Fruit fly (Drosophila melanogaster) whole organism, embryonic: ENCODE data around the gene Rtc1.

Experiments used
- ATbp ChIP-seq: fragments of 200-800 bp; sonication (Bioruptor generic); optimal IDR thresholded peaks from 2 replicates; lab custom pipeline; 2017; ENCODE audit warnings: missing biosample characterization, mild to moderate bottlenecking, missing genetic modification characterization, missing genetic modification reagents
- B-H1 ChIP-seq: fragments of 200-800 bp; sonication (Bioruptor generic); IDR thresholded peaks from 3 replicates; pipeline ENCODE4 v1.3.6; 2022; ENCODE audit warnings: missing biosample characterization, missing genetic modification characterization
- CG10366 ChIP-seq: fragments of 200-800 bp; sonication (Bioruptor generic); IDR thresholded peaks from 2 replicates; pipeline ENCODE4 v1.3.6; 2022; ENCODE audit warnings: missing biosample characterization, missing genetic modification characterization
- CG11398 ChIP-seq: fragments of 200-800 bp; sonication (Bioruptor generic); optimal IDR thresholded peaks from 2 replicates; lab custom pipeline; 2016; ENCODE audit warnings: missing biosample characterization, missing genetic modification characterization
- CG11695 ChIP-seq: fragments of 200-800 bp; sonication (Bioruptor generic); IDR thresholded peaks from 3 replicates; pipeline ENCODE4 v1.3.6; 2022; ENCODE audit warnings: missing biosample characterization, missing genetic modification characterization
- CG12942 ChIP-seq: fragments of 200-800 bp; sonication (Bioruptor generic); optimal IDR thresholded peaks from 3 replicates; lab custom pipeline; 2016; ENCODE audit warnings: missing biosample characterization, missing genetic modification characterization
- CG16863 ChIP-seq: fragments of 200-800 bp; sonication (Bioruptor generic); optimal IDR thresholded peaks from 3 replicates; lab custom pipeline; 2016; ENCODE audit warnings: missing biosample characterization, missing genetic modification characterization
- CG17359 ChIP-seq: fragments of 200-800 bp; sonication (Bioruptor generic); optimal IDR thresholded peaks from 3 replicates; lab custom pipeline; 2018; ENCODE audit warnings: missing biosample characterization, mild to moderate bottlenecking, missing genetic modification characterization, moderate library complexity
- CG2120 ChIP-seq: fragments of 200-800 bp; sonication (Bioruptor generic); optimal IDR thresholded peaks from 3 replicates; lab custom pipeline; 2016; ENCODE audit warnings: missing biosample characterization, missing genetic modification characterization
- CG31365 ChIP-seq: fragments of 200-800 bp; sonication (Bioruptor generic); optimal IDR thresholded peaks from 2 replicates; lab custom pipeline; 2018; ENCODE audit warnings: missing biosample characterization, mild to moderate bottlenecking, missing genetic modification characterization
- CG32532 ChIP-seq: fragments of 200-800 bp; sonication (Bioruptor generic); IDR thresholded peaks from 2 replicates; pipeline ENCODE4 v1.3.6; 2022; ENCODE audit warnings: missing biosample characterization, missing genetic modification characterization
- CG34376 ChIP-seq: fragments of 200-800 bp; sonication (Bioruptor generic); optimal IDR thresholded peaks from 2 replicates; lab custom pipeline; 2018; ENCODE audit warnings: missing biosample characterization, mild to moderate bottlenecking, missing genetic modification characterization
- CG4404 ChIP-seq: fragments of 200-800 bp; sonication (Bioruptor generic); IDR thresholded peaks from 2 replicates; pipeline ENCODE4 v1.3.6; 2022; ENCODE audit warnings: missing biosample characterization, missing genetic modification characterization
- CG4730 ChIP-seq: fragments of 200-800 bp; sonication (Bioruptor generic); IDR thresholded peaks from 2 replicates; pipeline ENCODE4 v1.3.6; 2022; ENCODE audit warnings: missing biosample characterization, missing genetic modification characterization
- CG4854 ChIP-seq: fragments of 200-800 bp; sonication (Bioruptor generic); optimal IDR thresholded peaks from 2 replicates; lab custom pipeline; 2016; ENCODE audit warnings: missing biosample characterization, missing genetic modification characterization, inconsistent platforms
- CG6765 ChIP-seq: fragments of 200-800 bp; sonication (Bioruptor generic); optimal IDR thresholded peaks from 3 replicates; lab custom pipeline; 2017; ENCODE audit warnings: missing biosample characterization, mild to moderate bottlenecking, missing genetic modification characterization
- CG7556 ChIP-seq: fragments of 200-800 bp; sonication (Bioruptor generic); optimal IDR thresholded peaks from 2 replicates; lab custom pipeline; 2017; ENCODE audit warnings: missing biosample characterization, mild to moderate bottlenecking, missing genetic modification characterization
- CG8281 ChIP-seq: fragments of 200-800 bp; sonication (Bioruptor generic); optimal IDR thresholded peaks from 2 replicates; lab custom pipeline; 2018; ENCODE audit warnings: missing biosample characterization, mild to moderate bottlenecking, missing genetic modification characterization, moderate library complexity
- CG9609 ChIP-seq: fragments of 200-800 bp; sonication (Bioruptor generic); optimal IDR thresholded peaks from 3 replicates; lab custom pipeline; 2016; ENCODE audit warnings: missing biosample characterization, missing genetic modification characterization
- CHES-1-like ChIP-seq: fragments of 200-800 bp; sonication (Bioruptor generic); optimal IDR thresholded peaks from 2 replicates; lab custom pipeline; 2016; ENCODE audit warnings: missing biosample characterization, missing genetic modification characterization
- Dip2 ChIP-seq: fragments of 200-800 bp; sonication (Bioruptor generic); IDR thresholded peaks from 2 replicates; pipeline ENCODE4 v1.3.6; 2022; ENCODE audit warnings: missing biosample characterization, missing genetic modification characterization
- Ets97D ChIP-seq: fragments of 200-800 bp; sonication (Bioruptor generic); optimal IDR thresholded peaks from 3 replicates; lab custom pipeline; 2016; ENCODE audit warnings: missing biosample characterization, missing genetic modification characterization
- HHEX ChIP-seq: fragments of 200-800 bp; sonication (Bioruptor generic); optimal IDR thresholded peaks from 3 replicates; lab custom pipeline; 2017; ENCODE audit warnings: missing biosample characterization, mild to moderate bottlenecking, missing genetic modification characterization, missing genetic modification reagents
- Hr39 ChIP-seq: fragments of >200 bp; optimal IDR thresholded peaks from 2 replicates; lab custom pipeline; 2017
- MTF-1 ChIP-seq: fragments of 200-800 bp; sonication (Bioruptor generic); optimal IDR thresholded peaks from 2 replicates; lab custom pipeline; 2018; ENCODE audit warnings: missing biosample characterization, mild to moderate bottlenecking, missing genetic modification characterization, borderline replicate concordance
- Sox100B ChIP-seq: fragments of 200-800 bp; sonication (Bioruptor generic); optimal IDR thresholded peaks from 3 replicates; lab custom pipeline; 2018; ENCODE audit warnings: missing biosample characterization, mild to moderate bottlenecking, missing genetic modification characterization
- Taf1 ChIP-seq: fragments of 200-800 bp; sonication (Bioruptor generic); IDR thresholded peaks from 2 replicates; pipeline ENCODE4 v1.3.6; 2022; ENCODE audit warnings: missing biosample characterization, missing genetic modification characterization
- ara ChIP-seq: fragments of 200-800 bp; sonication (Bioruptor generic); IDR thresholded peaks from 2 replicates; pipeline ENCODE4 v1.3.6; 2022; ENCODE audit warnings: missing biosample characterization, missing genetic modification characterization
- cad ChIP-seq: fragments of >200 bp; optimal IDR thresholded peaks from 2 replicates; lab custom pipeline; 2017; ENCODE audit warnings: missing biosample characterization, missing genetic modification characterization
- cas ChIP-seq: fragments of 200-800 bp; sonication (Bioruptor generic); IDR thresholded peaks from 2 replicates; pipeline ENCODE4 v1.3.6; 2022; ENCODE audit warnings: missing biosample characterization, missing genetic modification characterization
- chm ChIP-seq: fragments of 200-800 bp; sonication (Bioruptor generic); IDR thresholded peaks from 2 replicates; pipeline ENCODE4 v1.3.6; 2022; ENCODE audit warnings: missing biosample characterization, missing genetic modification characterization
- exex ChIP-seq: fragments of 200-800 bp; sonication (Bioruptor generic); optimal IDR thresholded peaks from 4 replicates; lab custom pipeline; 2018; ENCODE audit warnings: missing biosample characterization, mild to moderate bottlenecking, missing genetic modification characterization, moderate library complexity
- fd3F ChIP-seq: fragments of 200-800 bp; sonication (Bioruptor generic); optimal IDR thresholded peaks from 2 replicates; lab custom pipeline; 2018; ENCODE audit warnings: missing biosample characterization, mild to moderate bottlenecking, missing genetic modification characterization, moderate library complexity
- fd96Cb ChIP-seq: fragments of 200-800 bp; sonication (Bioruptor generic); optimal IDR thresholded peaks from 2 replicates; lab custom pipeline; 2018; ENCODE audit warnings: missing biosample characterization, mild to moderate bottlenecking, missing genetic modification characterization, moderate library complexity
- fu2 ChIP-seq: fragments of 200-800 bp; sonication (Bioruptor generic); optimal IDR thresholded peaks from 2 replicates; lab custom pipeline; 2016; ENCODE audit warnings: missing biosample characterization, missing genetic modification characterization
- gem ChIP-seq: fragments of 200-800 bp; sonication (Bioruptor generic); optimal IDR thresholded peaks from 2 replicates; lab custom pipeline; 2019; ENCODE audit warnings: missing biosample characterization, mild to moderate bottlenecking, missing genetic modification characterization, moderate library complexity
- h ChIP-seq: fragments of >200 bp; optimal IDR thresholded peaks from 2 replicates; lab custom pipeline; 2017
- hbn ChIP-seq: fragments of 200-800 bp; sonication (Bioruptor generic); IDR thresholded peaks from 2 replicates; pipeline ENCODE4 v1.3.6; 2022; ENCODE audit warnings: missing biosample characterization, missing genetic modification characterization; ENCODE audit not compliant: partially characterized antibody
- hth ChIP-seq: fragments of >200 bp; optimal IDR thresholded peaks from 2 replicates; lab custom pipeline; 2017; ENCODE audit warnings: inconsistent platforms
- kah ChIP-seq: fragments of 200-800 bp; sonication (Bioruptor generic); optimal IDR thresholded peaks from 2 replicates; lab custom pipeline; 2018; ENCODE audit warnings: missing biosample characterization, mild to moderate bottlenecking, missing genetic modification characterization
- lmd ChIP-seq: fragments of 200-800 bp; sonication (Bioruptor generic); IDR thresholded peaks from 2 replicates; pipeline ENCODE4 v1.3.6; 2022; ENCODE audit warnings: missing biosample characterization, missing genetic modification characterization
- nerfin-2 ChIP-seq: fragments of 200-800 bp; sonication (Bioruptor generic); IDR thresholded peaks from 2 replicates; pipeline ENCODE4 v1.3.6; 2022; ENCODE audit warnings: missing biosample characterization, missing genetic modification characterization; ENCODE audit not compliant: partially characterized antibody
- nom ChIP-seq: fragments of 200-800 bp; sonication (Bioruptor generic); optimal IDR thresholded peaks from 2 replicates; lab custom pipeline; 2017; ENCODE audit warnings: missing biosample characterization, missing genetic modification characterization, mild to moderate bottlenecking, moderate library complexity, missing genetic modification reagents
- org-1 ChIP-seq: fragments of 200-800 bp; sonication (Bioruptor generic); optimal IDR thresholded peaks from 2 replicates; lab custom pipeline; 2017; ENCODE audit warnings: missing biosample characterization, missing genetic modification characterization
- p53 ChIP-seq: fragments of 200-800 bp; sonication (Bioruptor generic); optimal IDR thresholded peaks from 2 replicates; lab custom pipeline; 2016; ENCODE audit warnings: missing biosample characterization, missing genetic modification characterization
- row ChIP-seq: fragments of 200-800 bp; sonication (Bioruptor generic); IDR thresholded peaks from 3 replicates; pipeline ENCODE4 v1.3.6; 2022; ENCODE audit warnings: missing biosample characterization, missing genetic modification characterization
- seq ChIP-seq: fragments of 200-800 bp; sonication (Bioruptor generic); IDR thresholded peaks from 2 replicates; pipeline ENCODE4 v1.3.6; 2022; ENCODE audit warnings: missing biosample characterization, missing genetic modification characterization
- slbo ChIP-seq: fragments of 200-800 bp; sonication (Bioruptor generic); IDR thresholded peaks from 2 replicates; pipeline ENCODE4 v1.3.6; 2022; ENCODE audit warnings: missing biosample characterization, missing genetic modification characterization
- stwl ChIP-seq: fragments of 200-800 bp; sonication (Bioruptor generic); optimal IDR thresholded peaks from 3 replicates; lab custom pipeline; 2018; ENCODE audit warnings: missing biosample characterization, mild to moderate bottlenecking, missing genetic modification characterization, moderate library complexity
- tin ChIP-seq: fragments of 200-800 bp; sonication (Bioruptor generic); optimal IDR thresholded peaks from 3 replicates; lab custom pipeline; 2016; ENCODE audit warnings: missing biosample characterization, missing genetic modification characterization
- trem ChIP-seq: fragments of 200-800 bp; optimal IDR thresholded peaks from 3 replicates; lab custom pipeline; 2019; ENCODE audit warnings: missing biosample characterization, mild to moderate bottlenecking, missing genetic modification characterization, moderate library complexity

Rtc1 gene

DNA sequence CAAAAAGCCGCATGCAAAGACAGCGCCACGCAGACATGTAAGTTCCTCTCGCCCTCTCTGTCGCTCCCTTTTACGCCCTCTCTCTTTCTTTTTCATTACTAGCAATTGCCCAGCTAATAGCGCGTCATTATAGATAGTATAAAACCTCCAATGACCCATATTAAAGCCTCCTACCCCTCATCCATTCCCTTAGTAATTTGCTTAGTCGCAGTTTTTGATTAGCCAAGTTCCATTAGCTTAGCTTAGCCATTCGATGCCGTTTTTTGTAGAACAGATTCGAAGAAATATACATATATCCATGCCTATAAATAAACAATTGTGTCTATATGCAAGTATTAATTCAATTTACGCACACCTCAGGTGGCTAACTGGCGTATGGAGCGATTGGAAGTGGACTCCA is 13.8 kb downstream of the Rtc1 start:
- TF ChIP-seq cas (no peak), nerfin-2 (GFP tag; lab: Robert Waterston, UW) (no peak), CHES-1-like (GFP tag; lab: Kevin White, UChicago) (no peak), org-1 (GFP tag; lab: Kevin White, UChicago) (no peak), B-H1 (GFP tag; lab: Robert Waterston, UW) (no peak), ara (GFP tag; lab: Robert Waterston, UW) (no peak), CG4730 (GFP tag; lab: Robert Waterston, UW) (no peak)

dm6 chrX:13778568-13778967 is 21.6 kb downstream of the Rtc1 start:
- TF ChIP-seq CG4854 (GFP tag; lab: Kevin White, UChicago) (no peak), p53 (GFP tag; lab: Kevin White, UChicago) (no peak), lmd (GFP tag; lab: Robert Waterston, UW) (no peak), nom (no peak), fd3F (GFP tag; lab: Kevin White, UChicago) (no peak), stwl (no peak), fd96Cb (no peak), Ets97D (GFP tag; lab: Kevin White, UChicago) (no peak)

- TF ChIP-seq Dip2 (no peak), CG6765 (GFP tag; lab: Kevin White, UChicago) (no peak), HHEX (GFP tag; lab: Kevin White, UChicago) (no peak), slbo (GFP tag; lab: Robert Waterston, UW) (peak; percentile 15; the same call in 1 of the 2 replicates), Sox100B (GFP tag; lab: Kevin White, UChicago) (no peak), CG8281 (peak; percentile 40), MTF-1 (GFP tag; lab: Kevin White, UChicago) (no peak), hbn (GFP tag; lab: Robert Waterston, UW) (no peak), CG11398 (GFP tag; lab: Kevin White, UChicago) (no peak), CG9609 (GFP tag; lab: Kevin White, UChicago) (no peak), CG31365 (no peak), row (GFP tag; lab: Robert Waterston, UW) (peak; percentile 47), cad (GFP tag; lab: Kevin White, UChicago) (no peak), Taf1 (GFP tag; lab: Robert Waterston, UW) (no peak), CG32532 (GFP tag; lab: Robert Waterston, UW) (peak; percentile 13; the same call in 1 of the 2 replicates), kah (GFP tag; lab: Kevin White, UChicago) (no peak), tin (no peak), CG11695 (0 out of 3 replicates have a peak, but pooled peaks have one; percentile 21), CG12942 (GFP tag; lab: Kevin White, UChicago) (no peak), gem (tag; lab: Kevin White, UChicago) (peak; percentile 22), CG10366 (GFP tag; lab: Robert Waterston, UW) (no peak), chm (GFP tag; lab: Robert Waterston, UW) (no peak), h (lab: Kevin White, UChicago) (no peak), fu2 (GFP tag; lab: Kevin White, UChicago) (no peak), Hr39 (lab: Kevin White, UChicago) (no peak), CG17359 (tag; lab: Kevin White, UChicago) (no peak), seq (GFP tag; lab: Robert Waterston, UW) (peak; percentile 9; the same call in 1 of the 2 replicates), CG4404 (no peak), ATbp (GFP tag; lab: Kevin White, UChicago) (no peak), CG34376 (GFP tag; lab: Kevin White, UChicago) (peak; percentile 16), CG16863 (no peak), trem (tag; lab: Kevin White, UChicago) (no peak), CG2120 (GFP tag; lab: Kevin White, UChicago) (peak; percentile 50), CG7556 (GFP tag; lab: Kevin White, UChicago) (no peak), hth (lab: Kevin White, UChicago) (no peak), exex (tag; lab: Kevin White, UChicago) (peak; percentile 17)
These were observed 22.7 kb downstream of the Rtc1 start for dm6 chrX:13779696-13780095.
